Fruit fly (Drosophila melanogaster): Measurements from ENCODE around the gene CG14367.

DNA sequence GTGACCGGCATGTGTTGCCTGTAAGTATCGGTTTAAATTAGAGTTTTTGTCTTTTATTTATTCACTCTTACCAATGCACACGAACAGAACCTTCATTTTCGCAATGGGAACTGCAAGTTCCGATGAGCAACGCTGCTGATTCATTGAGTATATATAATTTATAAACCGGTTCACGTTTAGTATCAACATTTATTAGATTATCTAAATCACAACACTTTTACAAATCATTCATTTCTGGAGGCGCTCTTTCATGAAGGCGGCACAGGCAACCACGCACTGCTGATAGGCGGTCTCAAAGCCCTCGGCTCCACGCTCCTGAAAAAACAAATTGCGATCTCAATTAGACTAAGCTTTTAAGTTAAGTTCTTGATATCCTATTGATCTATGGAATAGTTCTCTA is 16.0 kb downstream of the CG14367 start, which contains the start of gene Argp:
- TF ChIP-seq EcR (GFP tag; optimal IDR thresholded peaks at IDR 0.05), result no peak
- no peak for TF ChIP-seq CG34367 (tag; optimal IDR thresholded peaks at IDR 0.05)
- TF ChIP-seq CG8301 (tag; optimal IDR thresholded peaks at IDR 0.05), result no peak
- TF ChIP-seq Pif1A (GFP tag; optimal IDR thresholded peaks at IDR 0.05), result no peak
- no peak for TF ChIP-seq Ets98B (GFP tag; IDR thresholded peaks at IDR 0.05)
- TF ChIP-seq fd96Ca (GFP tag; IDR thresholded peaks at IDR 0.05), result no peak
- TF ChIP-seq rn (GFP tag; IDR thresholded peaks at IDR 0.05), result no peak
- TF ChIP-seq gl (tag; optimal IDR thresholded peaks at IDR 0.05), result no peak
- no peak for TF ChIP-seq CG4496 (GFP tag; IDR thresholded peaks at IDR 0.05)
- no peak for TF ChIP-seq CG17806 (tag; optimal IDR thresholded peaks at IDR 0.05)
- no peak for TF ChIP-seq CG8159 (tag; optimal IDR thresholded peaks at IDR 0.05)
- no peak for TF ChIP-seq CG10348 (GFP tag; IDR thresholded peaks at IDR 0.05)

Measured in whole organism, pupa.